Worm (Caenorhabditis elegans): Measurements from ENCODE around the gene C32D5.10.

Gene C32D5.10

ce11 chrII:6346551-6347079 lies 5.2 kb downstream of the C32D5.10 start (continued):
- TF ChIP-seq nhr-10 (tag; optimal IDR thresholded peaks at IDR 0.05) (no peak), dmd-9 (GFP tag; IDR thresholded peaks at IDR 0.05) (peak; percentile 61; the same call in 1 of the 2 replicates), mdt-29 (GFP tag; IDR thresholded peaks at IDR 0.05) (peak; percentile 86), nhr-102 (tag; optimal IDR thresholded peaks at IDR 0.05) (peak; percentile 76), nhr-28 (tag; optimal IDR thresholded peaks at IDR 0.05) (peak; percentile 26), zfp-3 (GFP tag; conservative IDR thresholded peaks at IDR 0.05) (peak; percentile 98), fos-1 (tag; optimal IDR thresholded peaks at IDR 0.05) (no peak), nhr-41 (GFP tag; IDR thresholded peaks at IDR 0.05) (no peak), hlh-30 (tag; optimal IDR thresholded peaks at IDR 0.05; ENCODE audit: insufficient read depth) (peak; percentile 61), nhr-6 (tag; optimal IDR thresholded peaks at IDR 0.05) (peak; percentile 82), ceh-20 (GFP tag; IDR thresholded peaks at IDR 0.05) (no peak), aly-2 (tag; optimal IDR thresholded peaks at IDR 0.05) (no peak), set-16 (GFP tag; IDR thresholded peaks at IDR 0.05) (no peak), dmd-8 (GFP tag; IDR thresholded peaks at IDR 0.05) (0 out of 2 replicates have a peak, but pooled peaks have one; percentile 7), snpc-1.2 (GFP tag; IDR thresholded peaks at IDR 0.05) (peak; percentile 65), hlh-11 (tag; optimal IDR thresholded peaks at IDR 0.05) (peak; percentile 61), ceh-62 (tag; optimal IDR thresholded peaks at IDR 0.05) (no peak), zag-1 (tag; optimal IDR thresholded peaks at IDR 0.05) (no peak), spr-3 (GFP tag; optimal IDR thresholded peaks at IDR 0.05) (peak; percentile 50), F49E8.2 (tag; optimal IDR thresholded peaks at IDR 0.05; ENCODE audit: borderline replicate concordance) (no peak), zip-11 (GFP tag; IDR thresholded peaks at IDR 0.05) (no peak), lir-3 (tag; optimal IDR thresholded peaks at IDR 0.05) (no peak), Y5F2A.4 (GFP tag; optimal IDR thresholded peaks at IDR 0.05) (peak; percentile 57), lin-38 (GFP tag; IDR thresholded peaks at IDR 0.05) (peak; percentile 66), lim-7 (GFP tag; IDR thresholded peaks at IDR 0.05) (peak; percentile 53; the same call in 1 of the 2 replicates), zfp-2 (tag; optimal IDR thresholded peaks at IDR 0.05) (no peak), daf-8 (GFP tag; IDR thresholded peaks at IDR 0.05) (0 out of 2 replicates have a peak, but pooled peaks have one; percentile 26), cey-2 (tag; optimal IDR thresholded peaks at IDR 0.05; ENCODE audit: borderline replicate concordance, insufficient read depth) (no peak), daf-19 (GFP tag; conservative IDR thresholded peaks at IDR 0.05) (peak; percentile 77), hif-1 (tag; optimal IDR thresholded peaks at IDR 0.05) (peak in 1 of 2 experiments; percentile 56), nhr-76 (tag; optimal IDR thresholded peaks at IDR 0.05) (peak; percentile 19), pha-4 (GFP tag; IDR thresholded peaks at IDR 0.05) (peak; percentile 74; the same call in 1 of the 2 replicates), pha-4 (tag; optimal IDR thresholded peaks at IDR 0.05) (peak; percentile 7), Y105C5A.15 (GFP tag; IDR thresholded peaks at IDR 0.05) (no peak), D1046.2 (GFP tag; IDR thresholded peaks at IDR 0.05) (no peak; the same call in 1 of the 2 replicates), dpl-1 (GFP tag; optimal IDR thresholded peaks at IDR 0.05) (peak; percentile 31), lin-13 (GFP tag; optimal IDR thresholded peaks at IDR 0.05) (peak; percentile 76), tra-1 (GFP tag; IDR thresholded peaks at IDR 0.05) (peak; percentile 80), lin-29 (GFP tag; IDR thresholded peaks at IDR 0.05) (peak; percentile 55; the same call in 1 of the 2 replicates), mep-1 (tag; optimal IDR thresholded peaks at IDR 0.05) (peak; percentile 92), mxl-3 (GFP tag; optimal IDR thresholded peaks at IDR 0.05) (peak; percentile 18), dve-1 (tag; optimal IDR thresholded peaks at IDR 0.05; ENCODE audit: insufficient read depth) (peak; percentile 78), ZK546.5 (tag; optimal IDR thresholded peaks at IDR 0.05) (no peak), aha-1 (tag) (peak; percentile 75), mes-2 (tag; optimal IDR thresholded peaks at IDR 0.05; ENCODE audit: poor library complexity, severe bottlenecking) (peak; percentile 47), hmg-1.1 (GFP tag; IDR thresholded peaks at IDR 0.05) (peak; percentile 71), ama-1 (optimal IDR thresholded peaks at IDR 0.05) (peak; percentile 93), R02D3.7 (tag; optimal IDR thresholded peaks at IDR 0.05) (no peak), madf-9 (GFP tag; conservative IDR thresholded peaks at IDR 0.05) (no peak; the same call in 1 of the 2 replicates), lsy-2 (tag; optimal IDR thresholded peaks at IDR 0.05) (peak; percentile 70 to 72)
